Worm (Caenorhabditis elegans): ENCODE results near the gene mrt-2.

DNA sequence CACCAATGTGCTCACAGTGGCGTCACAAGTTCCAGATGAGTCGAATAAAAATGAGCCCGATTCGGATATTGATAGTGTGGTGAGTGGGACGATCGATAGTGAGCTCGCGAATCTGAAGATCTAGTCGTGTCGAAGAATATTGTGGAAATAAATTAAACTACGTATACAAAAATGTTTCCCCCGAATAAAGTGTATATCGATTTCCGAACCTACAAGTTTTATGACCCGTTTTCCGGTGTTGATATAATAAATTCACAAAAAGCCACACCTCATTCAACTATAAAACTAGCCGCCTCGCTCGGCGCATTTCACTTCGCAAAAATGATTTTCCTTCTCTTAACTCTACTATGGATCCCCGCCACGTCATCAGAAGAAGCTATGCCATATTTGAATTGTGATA lies 46.6 kb upstream of the mrt-2 start, which contains the start of gene pqn-84:
- TF ChIP-seq cog-1 (tag; optimal IDR thresholded peaks at IDR 0.05) (no peak), klf-2 (GFP tag; conservative IDR thresholded peaks at IDR 0.05) (no peak), flt-1 (GFP tag; IDR thresholded peaks at IDR 0.05) (no peak), ztf-29 (GFP tag; IDR thresholded peaks at IDR 0.05) (no peak), T22C8.4 (GFP tag; IDR thresholded peaks at IDR 0.05) (no peak), med-1 (GFP tag; optimal IDR thresholded peaks at IDR 0.05; ENCODE audit: insufficient read depth) (no peak)
